Fruit fly (Drosophila melanogaster) whole organism, embryonic: Measurements from ENCODE around the gene Wdr62.
A peak's percentile ranks its signal among the peaks of the same experiment; 100 is the strongest.

Experiments used
- Adf1 ChIP-seq: fragments of 200-800 bp; sonication (Bioruptor generic); IDR thresholded peaks from 2 replicates; pipeline ENCODE4 v1.3.6; 2022; ENCODE audit warnings: missing biosample characterization, missing genetic modification characterization
- Awh ChIP-seq: fragments of 200-800 bp; sonication (Bioruptor generic); IDR thresholded peaks from 2 replicates; pipeline ENCODE4, ENCODE4 v1.3.6; 2022; ENCODE audit warnings: missing biosample characterization, missing genetic modification characterization
- CG10654 ChIP-seq: fragments of 200-800 bp; sonication (Bioruptor generic); optimal IDR thresholded peaks from 2 replicates; lab custom pipeline; 2016; ENCODE audit warnings: missing biosample characterization, missing genetic modification characterization
- CG11504 ChIP-seq: fragments of 200-800 bp; sonication (Bioruptor generic); optimal IDR thresholded peaks from 3 replicates; lab custom pipeline; 2019; ENCODE audit warnings: missing biosample characterization, mild to moderate bottlenecking, missing genetic modification characterization, moderate library complexity
- CG12391 ChIP-seq: fragments of 200-800 bp; sonication (Bioruptor generic); optimal IDR thresholded peaks from 3 replicates; lab custom pipeline; 2018; ENCODE audit warnings: missing biosample characterization, mild to moderate bottlenecking, missing genetic modification characterization, moderate library complexity
- CG15696 ChIP-seq: fragments of 200-800 bp; sonication (Bioruptor generic); optimal IDR thresholded peaks from 2 replicates; lab custom pipeline; 2019; ENCODE audit warnings: missing biosample characterization, mild to moderate bottlenecking, missing genetic modification characterization, moderate library complexity
- CG1603 ChIP-seq: fragments of 200-800 bp; sonication (Bioruptor generic); optimal IDR thresholded peaks from 2 replicates; lab custom pipeline; 2019; ENCODE audit warnings: missing biosample characterization, mild to moderate bottlenecking, missing genetic modification characterization, moderate library complexity
- CG17328 ChIP-seq: fragments of 200-800 bp; sonication (Bioruptor generic); IDR thresholded peaks from 2 replicates; pipeline ENCODE4 v1.3.6; 2022; ENCODE audit warnings: missing biosample characterization, missing genetic modification characterization
- CG17359 ChIP-seq: fragments of 200-800 bp; sonication (Bioruptor generic); optimal IDR thresholded peaks from 3 replicates; lab custom pipeline; 2018; ENCODE audit warnings: missing biosample characterization, mild to moderate bottlenecking, missing genetic modification characterization, moderate library complexity
- CG17568 ChIP-seq: fragments of 200-800 bp; sonication (Bioruptor generic); optimal IDR thresholded peaks from 2 replicates; lab custom pipeline; 2018; ENCODE audit warnings: missing biosample characterization, mild to moderate bottlenecking, missing genetic modification characterization, moderate library complexity
- CG18764 ChIP-seq: fragments of 200-800 bp; sonication (Bioruptor generic); optimal IDR thresholded peaks from 3 replicates; lab custom pipeline; 2016; ENCODE audit warnings: missing biosample characterization, missing genetic modification characterization
- CG2129 ChIP-seq: fragments of 200-800 bp; sonication (Bioruptor generic); IDR thresholded peaks from 2 replicates; pipeline ENCODE4 v1.3.6; 2022; ENCODE audit warnings: missing biosample characterization, missing genetic modification characterization; ENCODE audit not compliant: partially characterized antibody
- CG33557 ChIP-seq: fragments of 200-800 bp; sonication (Bioruptor generic); optimal IDR thresholded peaks from 2 replicates; lab custom pipeline; 2019; ENCODE audit warnings: missing biosample characterization, mild to moderate bottlenecking, missing genetic modification characterization, moderate library complexity
- CG4730 ChIP-seq: fragments of 200-800 bp; sonication (Bioruptor generic); IDR thresholded peaks from 2 replicates; pipeline ENCODE4 v1.3.6; 2022; ENCODE audit warnings: missing biosample characterization, missing genetic modification characterization
- CG6175 ChIP-seq: fragments of 200-800 bp; sonication (Bioruptor generic); IDR thresholded peaks from 3 replicates; pipeline ENCODE4 v1.3.6; 2022; ENCODE audit warnings: missing biosample characterization, missing genetic modification characterization
- CG6254 ChIP-seq: fragments of 200-800 bp; sonication (Bioruptor generic); optimal IDR thresholded peaks from 3 replicates; lab custom pipeline; 2017; ENCODE audit warnings: mild to moderate bottlenecking, missing biosample characterization, missing genetic modification reagents, missing genetic modification characterization
- CG7556 ChIP-seq: fragments of 200-800 bp; sonication (Bioruptor generic); optimal IDR thresholded peaks from 2 replicates; lab custom pipeline; 2017; ENCODE audit warnings: missing biosample characterization, mild to moderate bottlenecking, missing genetic modification characterization
- CoRest ChIP-seq: fragments of 200-800 bp; sonication (Bioruptor generic); optimal IDR thresholded peaks from 3 replicates; lab custom pipeline; 2018; ENCODE audit warnings: missing biosample characterization, mild to moderate bottlenecking, missing genetic modification characterization, moderate library complexity
- Deaf1 ChIP-seq: fragments of 200-800 bp; optimal IDR thresholded peaks from 3 replicates; lab custom pipeline; 2019; ENCODE audit warnings: missing biosample characterization, mild to moderate bottlenecking, missing genetic modification characterization, moderate library complexity
- Dek ChIP-seq: fragments of 200-800 bp; sonication (Bioruptor generic); optimal IDR thresholded peaks from 3 replicates; lab custom pipeline; 2019; ENCODE audit warnings: missing biosample characterization, mild to moderate bottlenecking, missing genetic modification characterization, moderate library complexity
- Drgx ChIP-seq: fragments of 200-800 bp; sonication (Bioruptor generic); IDR thresholded peaks from 2 replicates; pipeline ENCODE4 v1.3.6; 2022; ENCODE audit warnings: missing biosample characterization, missing genetic modification characterization
- Fer3 ChIP-seq: fragments of 200-800 bp; sonication (Bioruptor generic); optimal IDR thresholded peaks from 2 replicates; lab custom pipeline; 2018; ENCODE audit warnings: missing biosample characterization, mild to moderate bottlenecking, missing genetic modification characterization, moderate library complexity
- Hr51 ChIP-seq, 2 experiments: fragments of 200-800 bp; sonication (Bioruptor generic); optimal IDR thresholded peaks; 2 replicates in 1 of 2; 3 replicates in 1 of 2; lab custom pipeline; 2016 to 2018; ENCODE audit warnings: missing biosample characterization in 2 of 2, missing genetic modification characterization in 2 of 2, mild to moderate bottlenecking in 1 of 2, moderate library complexity in 1 of 2
- Jarid2 ChIP-seq: fragments of 200-800 bp; sonication (Bioruptor generic); optimal IDR thresholded peaks from 3 replicates; lab custom pipeline; 2017; ENCODE audit warnings: mild to moderate bottlenecking, missing biosample characterization, missing genetic modification reagents, missing genetic modification characterization
- Meics ChIP-seq: fragments of 200-800 bp; sonication (Bioruptor generic); optimal IDR thresholded peaks from 2 replicates; lab custom pipeline; 2017; ENCODE audit warnings: missing biosample characterization, mild to moderate bottlenecking, missing genetic modification characterization
- Nf-YB ChIP-seq: fragments of 200-800 bp; sonication (Bioruptor generic); optimal IDR thresholded peaks from 3 replicates; lab custom pipeline; 2019; ENCODE audit warnings: missing biosample characterization, mild to moderate bottlenecking, missing genetic modification characterization, moderate library complexity
- Sox100B ChIP-seq: fragments of 200-800 bp; sonication (Bioruptor generic); optimal IDR thresholded peaks from 3 replicates; lab custom pipeline; 2018; ENCODE audit warnings: missing biosample characterization, mild to moderate bottlenecking, missing genetic modification characterization
- ara ChIP-seq: fragments of 200-800 bp; sonication (Bioruptor generic); IDR thresholded peaks from 2 replicates; pipeline ENCODE4 v1.3.6; 2022; ENCODE audit warnings: missing biosample characterization, missing genetic modification characterization
- ci ChIP-seq: fragments of 200-800 bp; sonication (Bioruptor generic); IDR thresholded peaks from 3 replicates; pipeline ENCODE4 v1.3.6; 2022; ENCODE audit warnings: missing biosample characterization, missing genetic modification characterization
- danr ChIP-seq: fragments of 200-800 bp; sonication (Bioruptor generic); IDR thresholded peaks from 2 replicates; pipeline ENCODE4 v1.3.6; 2022; ENCODE audit warnings: missing biosample characterization, missing genetic modification characterization
- exex ChIP-seq: fragments of 200-800 bp; sonication (Bioruptor generic); optimal IDR thresholded peaks from 4 replicates; lab custom pipeline; 2018; ENCODE audit warnings: missing biosample characterization, mild to moderate bottlenecking, missing genetic modification characterization, moderate library complexity
- gro ChIP-seq: fragments of 200-800 bp; sonication (Bioruptor generic); optimal IDR thresholded peaks from 2 replicates; lab custom pipeline; 2016; ENCODE audit warnings: missing biosample characterization, missing genetic modification characterization
- lbe ChIP-seq: fragments of 200-800 bp; sonication (Bioruptor generic); optimal IDR thresholded peaks from 2 replicates; lab custom pipeline; 2016; ENCODE audit warnings: missing biosample characterization, mild to moderate bottlenecking, missing genetic modification characterization
- lmd ChIP-seq: fragments of 200-800 bp; sonication (Bioruptor generic); IDR thresholded peaks from 2 replicates; pipeline ENCODE4 v1.3.6; 2022; ENCODE audit warnings: missing biosample characterization, missing genetic modification characterization
- nau ChIP-seq: fragments of 200-800 bp; sonication (Bioruptor generic); optimal IDR thresholded peaks from 3 replicates; lab custom pipeline; 2017; ENCODE audit warnings: missing biosample characterization, mild to moderate bottlenecking, missing genetic modification characterization, missing genetic modification reagents
- onecut ChIP-seq: fragments of 200-800 bp; sonication (Bioruptor generic); IDR thresholded peaks from 2 replicates; pipeline ENCODE4 v1.3.6; 2022; ENCODE audit warnings: missing biosample characterization, missing genetic modification characterization
- pnt ChIP-seq: fragments of 200-800 bp; sonication (Bioruptor generic); optimal IDR thresholded peaks from 3 replicates; lab custom pipeline; 2016; ENCODE audit warnings: missing biosample characterization, missing genetic modification characterization
- ranshi ChIP-seq: fragments of 200-800 bp; sonication (Bioruptor generic); IDR thresholded peaks from 2 replicates; pipeline ENCODE4 v1.3.6; 2022; ENCODE audit warnings: missing biosample characterization, missing genetic modification characterization
- sens-2 ChIP-seq: fragments of 200-800 bp; sonication (Bioruptor generic); IDR thresholded peaks from 2 replicates; pipeline ENCODE4 v1.3.6; 2022; ENCODE audit warnings: missing biosample characterization, missing genetic modification characterization
- seq ChIP-seq: fragments of 200-800 bp; sonication (Bioruptor generic); IDR thresholded peaks from 2 replicates; pipeline ENCODE4 v1.3.6; 2022; ENCODE audit warnings: missing biosample characterization, missing genetic modification characterization
- sim ChIP-seq: fragments of 200-800 bp; sonication (Bioruptor generic); IDR thresholded peaks from 2 replicates; pipeline ENCODE4 v1.3.6; 2022; ENCODE audit warnings: missing biosample characterization, missing genetic modification characterization
- sisA ChIP-seq: fragments of 200-800 bp; sonication (Bioruptor generic); IDR thresholded peaks from 2 replicates; pipeline ENCODE4 v1.3.6; 2022; ENCODE audit warnings: missing biosample characterization, missing genetic modification characterization
- toy ChIP-seq: fragments of 200-800 bp; sonication (Bioruptor generic); IDR thresholded peaks from 2 replicates; pipeline ENCODE4 v1.3.6; 2022; ENCODE audit warnings: missing biosample characterization, missing genetic modification characterization
- trh ChIP-seq: fragments of 200-800 bp; sonication (Bioruptor generic); optimal IDR thresholded peaks from 2 replicates; lab custom pipeline; 2016; ENCODE audit warnings: missing biosample characterization, missing genetic modification characterization
- tup ChIP-seq: fragments of 200-800 bp; sonication (Bioruptor generic); optimal IDR thresholded peaks from 2 replicates; lab custom pipeline; 2016; ENCODE audit warnings: missing biosample characterization, mild to moderate bottlenecking, missing genetic modification characterization, moderate library complexity
- twi ChIP-seq: fragments of 200-800 bp; optimal IDR thresholded peaks from 2 replicates; lab custom pipeline; 2019; ENCODE audit warnings: missing biosample characterization, mild to moderate bottlenecking, missing genetic modification characterization, moderate library complexity
- vnd ChIP-seq: fragments of 200-800 bp; sonication (Bioruptor generic); IDR thresholded peaks from 3 replicates; pipeline ENCODE4 v1.3.6; 2022; ENCODE audit warnings: missing biosample characterization, missing genetic modification characterization; ENCODE audit not compliant: partially characterized antibody
- vvl ChIP-seq: fragments of 200-800 bp; sonication (Bioruptor generic); IDR thresholded peaks from 2 replicates; pipeline ENCODE4 v1.3.6; 2022; ENCODE audit warnings: missing biosample characterization, missing genetic modification characterization
- wek ChIP-seq: fragments of 200-800 bp; sonication (Bioruptor generic); optimal IDR thresholded peaks from 3 replicates; lab custom pipeline; 2018; ENCODE audit warnings: missing biosample characterization, mild to moderate bottlenecking, missing genetic modification characterization, moderate library complexity
- z ChIP-seq: fragments of 200-800 bp; sonication (Bioruptor generic); IDR thresholded peaks from 3 replicates; pipeline ENCODE4 v1.3.6; 2022; ENCODE audit warnings: missing biosample characterization, missing genetic modification characterization

The Wdr62 gene

dm6 chr2L:1944473-1945110 lies 60.2 kb downstream of the Wdr62 start:
- TF ChIP-seq sisA (GFP tag; lab: Robert Waterston, UW) (no peak), lmd (GFP tag; lab: Robert Waterston, UW) (no peak), sim (GFP tag; lab: Robert Waterston, UW) (no peak), CG10654 (GFP tag; lab: Kevin White, UChicago) (no peak), Awh (GFP tag; lab: Robert Waterston, UW) (peak; percentile 15; the same call in 1 of the 2 replicates), CG15696 (no peak), CG2129 (no peak), CG17359 (tag; lab: Kevin White, UChicago) (no peak), Jarid2 (GFP tag; lab: Kevin White, UChicago) (no peak), Deaf1 (tag; lab: Kevin White, UChicago) (no peak), vvl (peak; percentile 45; the same call in 1 of the 2 replicates), tup (GFP tag; lab: Kevin White, UChicago) (no peak), CG1603 (tag; lab: Kevin White, UChicago) (no peak), Fer3 (tag; lab: Kevin White, UChicago) (no peak), Meics (peak; percentile 25), CG33557 (GFP tag; lab: Kevin White, UChicago) (no peak), ci (0 out of 3 replicates have a peak, but pooled peaks have one; percentile 24), CG17568 (GFP tag; lab: Kevin White, UChicago) (no peak), CG4730 (GFP tag; lab: Robert Waterston, UW) (no peak), lbe (GFP tag; lab: Kevin White, UChicago) (no peak), Drgx (no peak), seq (GFP tag; lab: Robert Waterston, UW) (peak; percentile 75; the same call in 1 of the 2 replicates), z (GFP tag; lab: Robert Waterston, UW) (no peak), CG6175 (GFP tag; lab: Robert Waterston, UW) (no peak), ara (GFP tag; lab: Robert Waterston, UW) (no peak), nau (GFP tag; lab: Kevin White, UChicago) (no peak), Adf1 (GFP tag; lab: Robert Waterston, UW) (peak; percentile 19; the same call in 1 of the 2 replicates), ranshi (GFP tag; lab: Robert Waterston, UW) (0 out of 2 replicates have a peak, but pooled peaks have one; percentile 10), onecut (GFP tag; lab: Robert Waterston, UW) (no peak), toy (GFP tag; lab: Robert Waterston, UW) (no peak), twi (tag; lab: Kevin White, UChicago) (no peak), trh (GFP tag; lab: Kevin White, UChicago) (no peak), CG11504 (tag; lab: Kevin White, UChicago) (no peak), CG18764 (GFP tag; lab: Kevin White, UChicago) (no peak), Dek (tag; lab: Kevin White, UChicago) (no peak), CG6254 (GFP tag; lab: Kevin White, UChicago) (no peak), Sox100B (GFP tag; lab: Kevin White, UChicago) (no peak), CG7556 (GFP tag; lab: Kevin White, UChicago) (no peak), exex (tag; lab: Kevin White, UChicago) (no peak), wek (peak; percentile 2), Hr51 (GFP tag; optimal IDR thresholded peaks at IDR 0.05; lab: Kevin White, UChicago) (no peak), vnd (GFP tag; lab: Robert Waterston, UW) (no peak), CG17328 (GFP tag; lab: Robert Waterston, UW) (no peak), CG12391 (tag; lab: Kevin White, UChicago) (no peak), Nf-YB (peak; percentile 94), pnt (GFP tag; lab: Kevin White, UChicago) (no peak), danr (GFP tag; lab: Robert Waterston, UW) (no peak), gro (no peak), CoRest (tag; lab: Kevin White, UChicago) (no peak), sens-2 (GFP tag; lab: Robert Waterston, UW) (no peak)
